Worm (Caenorhabditis elegans) whole organism, L3 larva: Measurements from ENCODE around the gene R148.3.

Source experiments
- R02D3.7 ChIP-seq: fragments of 150-350 bp; optimal IDR thresholded peaks from 2 replicates; lab custom pipeline; 2014; ENCODE audit warnings: missing biosample characterization, missing genetic modification characterization
- ZK546.5 ChIP-seq: sonication (generic microtip); optimal IDR thresholded peaks from 2 replicates; lab custom pipeline; 2017; ENCODE audit warnings: missing biosample characterization, missing genetic modification characterization
- aly-2 ChIP-seq: fragments of 150-350 bp; optimal IDR thresholded peaks from 2 replicates; lab custom pipeline; 2014; ENCODE audit warnings: missing biosample characterization, missing genetic modification characterization
- ama-1 ChIP-seq: fragments of 150-350 bp; optimal IDR thresholded peaks from 2 replicates; lab custom pipeline; 2018
- ceh-16 ChIP-seq: sonication (generic microtip); optimal IDR thresholded peaks from 2 replicates; lab custom pipeline; 2017; ENCODE audit warnings: missing biosample characterization, missing genetic modification characterization
- ceh-28 ChIP-seq: fragments of 150-350 bp; optimal IDR thresholded peaks from 2 replicates; lab custom pipeline; 2014; ENCODE audit warnings: missing biosample characterization, missing genetic modification reagents, missing genetic modification characterization
- ceh-82 ChIP-seq: fragments of 150-350 bp; optimal IDR thresholded peaks from 2 replicates; lab custom pipeline; 2014; ENCODE audit warnings: missing biosample characterization, missing genetic modification characterization
- ceh-9 ChIP-seq: sonication (generic microtip); optimal IDR thresholded peaks from 2 replicates; lab custom pipeline; 2018; ENCODE audit warnings: missing biosample characterization, missing genetic modification characterization
- daf-12 ChIP-seq: fragments of 150-350 bp; optimal IDR thresholded peaks from 2 replicates; lab custom pipeline; 2014; ENCODE audit warnings: missing biosample characterization, missing genetic modification reagents, missing genetic modification characterization
- egl-27 ChIP-seq: sonication (generic microtip); optimal IDR thresholded peaks from 4 replicates; lab custom pipeline; 2017; ENCODE audit warnings: missing biosample characterization, missing genetic modification reagents, missing genetic modification characterization
- egl-5 ChIP-seq: fragments of 150-350 bp; optimal IDR thresholded peaks from 2 replicates; lab custom pipeline; 2017; ENCODE audit warnings: missing biosample characterization, missing genetic modification reagents, missing genetic modification characterization, inconsistent platforms
- elt-1 ChIP-seq: fragments of 150-350 bp; optimal IDR thresholded peaks from 2 replicates; lab custom pipeline; 2014; ENCODE audit warnings: missing biosample characterization, missing genetic modification characterization
- elt-3 ChIP-seq, 3 experiments: fragments of 150-350 bp in 1 of 3; sonication (generic microtip) in 2 of 3; optimal IDR thresholded peaks; 2 replicates in 2 of 3; 4 replicates in 1 of 3; lab custom pipeline; 2014 to 2017; ENCODE audit warnings: missing biosample characterization in 3 of 3, missing genetic modification characterization in 3 of 3
- fkh-10 ChIP-seq: sonication (generic microtip); optimal IDR thresholded peaks from 2 replicates; lab custom pipeline; 2017; ENCODE audit warnings: missing biosample characterization, missing genetic modification reagents, missing genetic modification characterization
- fkh-2 ChIP-seq: fragments of 150-350 bp; optimal IDR thresholded peaks from 2 replicates; lab custom pipeline; 2014; ENCODE audit warnings: missing biosample characterization, missing genetic modification reagents, missing genetic modification characterization
- fos-1 ChIP-seq: fragments of 150-350 bp; optimal IDR thresholded peaks from 2 replicates; lab custom pipeline; 2014; ENCODE audit warnings: missing biosample characterization, missing genetic modification characterization
- hmg-11 ChIP-seq: sonication (generic microtip); optimal IDR thresholded peaks from 2 replicates; lab custom pipeline; 2016; ENCODE audit warnings: missing genetic modification characterization, missing compliant biosample characterization
- lin-15B ChIP-seq: fragments of 150-350 bp; optimal IDR thresholded peaks from 2 replicates; lab custom pipeline; 2014; ENCODE audit warnings: missing biosample characterization, missing genetic modification characterization
- lin-39 ChIP-seq: fragments of 150-350 bp; optimal IDR thresholded peaks from 2 replicates; lab custom pipeline; 2018; ENCODE audit warnings: missing biosample characterization, missing genetic modification reagents, missing genetic modification characterization
- lsy-12 ChIP-seq: sonication (generic microtip); optimal IDR thresholded peaks from 2 replicates; lab custom pipeline; 2016; ENCODE audit warnings: mild to moderate bottlenecking, missing genetic modification characterization, missing compliant biosample characterization
- mdl-1 ChIP-seq: fragments of 150-350 bp; optimal IDR thresholded peaks from 2 replicates; lab custom pipeline; 2014; ENCODE audit warnings: missing biosample characterization, missing genetic modification characterization
- nfya-1 ChIP-seq: sonication (generic microtip); optimal IDR thresholded peaks from 2 replicates; lab custom pipeline; 2017; ENCODE audit warnings: missing genetic modification characterization, mild to moderate bottlenecking, missing compliant biosample characterization, antibody characterized with exemption, moderate library complexity; ENCODE audit not compliant: insufficient read depth
- nhr-11 ChIP-seq: fragments of 150-350 bp; optimal IDR thresholded peaks from 2 replicates; lab custom pipeline; 2014; ENCODE audit warnings: missing biosample characterization, missing genetic modification characterization
- nhr-12 ChIP-seq: fragments of 150-350 bp; optimal IDR thresholded peaks from 2 replicates; lab custom pipeline; 2014; ENCODE audit warnings: missing biosample characterization, missing genetic modification characterization
- nhr-23 ChIP-seq: fragments of 150-350 bp; optimal IDR thresholded peaks from 2 replicates; lab custom pipeline; 2014; ENCODE audit warnings: missing biosample characterization, missing genetic modification reagents, missing genetic modification characterization
- nhr-237 ChIP-seq: fragments of 150-350 bp; optimal IDR thresholded peaks from 2 replicates; lab custom pipeline; 2014; ENCODE audit warnings: missing biosample characterization, missing genetic modification characterization
- nhr-25 ChIP-seq: sonication (generic microtip); optimal IDR thresholded peaks from 2 replicates; lab custom pipeline; 2017; ENCODE audit warnings: missing biosample characterization, missing genetic modification characterization
- nhr-28 ChIP-seq: fragments of 150-350 bp; optimal IDR thresholded peaks from 2 replicates; lab custom pipeline; 2014; ENCODE audit warnings: missing biosample characterization, missing genetic modification characterization
- nhr-43 ChIP-seq: sonication (generic microtip); optimal IDR thresholded peaks from 2 replicates; lab custom pipeline; 2016; ENCODE audit warnings: mild to moderate bottlenecking, missing genetic modification characterization, missing compliant biosample characterization; ENCODE audit not compliant: poor library complexity, severe bottlenecking
- nhr-76 ChIP-seq: fragments of 150-350 bp; sonication (generic microtip); optimal IDR thresholded peaks from 5 replicates; lab custom pipeline; 2014; ENCODE audit warnings: missing biosample characterization, missing genetic modification characterization
- nhr-77 ChIP-seq: fragments of 150-350 bp; optimal IDR thresholded peaks from 2 replicates; lab custom pipeline; 2014; ENCODE audit warnings: missing biosample characterization, missing genetic modification characterization
- pha-4 ChIP-seq: fragments of 150-350 bp; optimal IDR thresholded peaks from 2 replicates; lab custom pipeline; 2014; ENCODE audit warnings: missing biosample characterization, missing genetic modification reagents, missing genetic modification characterization
- pqm-1 ChIP-seq: fragments of 150-350 bp; optimal IDR thresholded peaks from 2 replicates; lab custom pipeline; 2017; ENCODE audit warnings: missing biosample characterization, missing genetic modification characterization, inconsistent platforms
- sea-2 ChIP-seq: fragments of 150-350 bp; sonication (generic microtip); optimal IDR thresholded peaks from 4 replicates; lab custom pipeline; 2014; ENCODE audit warnings: missing biosample characterization, missing genetic modification reagents, missing genetic modification characterization
- skn-1 ChIP-seq: fragments of 150-350 bp; optimal IDR thresholded peaks from 2 replicates; lab custom pipeline; 2014; ENCODE audit warnings: missing biosample characterization, missing genetic modification characterization
- tbx-2 ChIP-seq: sonication (generic microtip); optimal IDR thresholded peaks from 2 replicates; lab custom pipeline; 2016; ENCODE audit warnings: mild to moderate bottlenecking, missing genetic modification characterization, missing compliant biosample characterization
- unc-62 ChIP-seq: fragments of 150-350 bp; sonication (generic microtip); optimal IDR thresholded peaks from 4 replicates; lab custom pipeline; 2014; ENCODE audit warnings: missing biosample characterization, missing genetic modification reagents, missing genetic modification characterization
- zag-1 ChIP-seq: fragments of 150-350 bp; optimal IDR thresholded peaks from 2 replicates; lab custom pipeline; 2014; ENCODE audit warnings: missing biosample characterization, missing genetic modification characterization
- ztf-11 ChIP-seq: fragments of 150-350 bp; optimal IDR thresholded peaks from 2 replicates; lab custom pipeline; 2014; ENCODE audit warnings: missing biosample characterization, missing genetic modification characterization
- ztf-4 ChIP-seq: fragments of 150-350 bp; optimal IDR thresholded peaks from 2 replicates; lab custom pipeline; 2014; ENCODE audit warnings: missing biosample characterization, missing genetic modification characterization

Gene R148.3

ce11 chrIII:3200563-3200962 lies 25.4 kb downstream of the R148.3 start:
- TF ChIP-seq nfya-1 (tag; lab: Kevin White, UChicago) (peak; percentile 35), fkh-10 (GFP tag; lab: Kevin White, UChicago) (no peak), mdl-1 (no peak)

ce11 chrIII:3203589-3203988 lies 28.5 kb downstream of the R148.3 start:
- TF ChIP-seq elt-1 (tag; lab: Kevin White, UChicago) (no peak), nhr-11 (no peak), ceh-28 (tag; lab: Kevin White, UChicago) (no peak), zag-1 (no peak), tbx-2 (tag; lab: Kevin White, UChicago) (no peak)

ce11 chrIII:3219050-3219449 lies 43.9 kb downstream of the R148.3 start, which contains the start of gene frm-8:
frm-8 (minus strand) TSS chrIII:3219150.
- TF ChIP-seq nhr-237 (tag; lab: Kevin White, UChicago) = no peak
- TF ChIP-seq ztf-11 = no peak
- TF ChIP-seq nfya-1 (tag; lab: Kevin White, UChicago) = no peak
- no peak for TF ChIP-seq nhr-23 (tag; lab: Kevin White, UChicago)
- no peak for TF ChIP-seq tbx-2 (tag; lab: Kevin White, UChicago)
- no peak for TF ChIP-seq ztf-4 (tag; lab: Kevin White, UChicago)
- TF ChIP-seq fkh-10 (GFP tag; lab: Kevin White, UChicago) = no peak

ce11 chrIII:3220287-3220686 lies 45.2 kb downstream of the R148.3 start:
- TF ChIP-seq lsy-12 (tag; lab: Kevin White, UChicago) (no peak), R02D3.7 (tag; lab: Kevin White, UChicago) (no peak), elt-1 (tag; lab: Kevin White, UChicago) (no peak), sea-2 (GFP tag; lab: Kevin White, UChicago) (no peak), pqm-1 (no peak), ZK546.5 (tag; lab: Kevin White, UChicago) (no peak), ceh-16 (no peak), ama-1 (lab: Kevin White, UChicago) (no peak), ztf-4 (tag; lab: Kevin White, UChicago) (no peak), nfya-1 (tag; lab: Kevin White, UChicago) (peak; percentile 71), skn-1 (tag; lab: Kevin White, UChicago) (no peak), fos-1 (no peak), nhr-11 (no peak), fkh-2 (tag; lab: Kevin White, UChicago) (no peak), egl-27 (tag; lab: Kevin White, UChicago) (no peak), ceh-82 (tag; lab: Kevin White, UChicago) (no peak), zag-1 (no peak), nhr-28 (no peak), nhr-76 (tag; lab: Kevin White, UChicago) (no peak), daf-12 (no peak), tbx-2 (tag; lab: Kevin White, UChicago) (no peak), pha-4 (tag; lab: Kevin White, UChicago) (no peak), ceh-9 (tag; lab: Kevin White, UChicago) (no peak), hmg-11 (peak; percentile 78), mdl-1 (no peak), nhr-237 (tag; lab: Kevin White, UChicago) (no peak), lin-39 (peak; percentile 10), egl-5 (tag; lab: Kevin White, UChicago) (no peak), elt-3 (tag; optimal IDR thresholded peaks at IDR 0.05; lab: Kevin White, UChicago) (no peak), fkh-10 (GFP tag; lab: Kevin White, UChicago) (peak; percentile 39), ztf-11 (no peak)
- TF ChIP-seq, all 47 proteins: peak for 4

- TF ChIP-seq nhr-25 (tag; lab: Kevin White, UChicago) = no peak
- no peak for TF ChIP-seq ceh-28 (tag; lab: Kevin White, UChicago)
- no peak for TF ChIP-seq lin-15B (tag; lab: Kevin White, UChicago)
- no peak for TF ChIP-seq nhr-43
- TF ChIP-seq R02D3.7 (tag; lab: Kevin White, UChicago) = no peak
- no peak for TF ChIP-seq pqm-1
- TF ChIP-seq ceh-16 = no peak
- no peak for TF ChIP-seq mdl-1
- TF ChIP-seq daf-12 = no peak
- no peak for TF ChIP-seq sea-2 (GFP tag; lab: Kevin White, UChicago)
- TF ChIP-seq fos-1 = no peak
- TF ChIP-seq ztf-11 = no peak
- TF ChIP-seq lsy-12 (tag; lab: Kevin White, UChicago) = no peak
- no peak for TF ChIP-seq nhr-11
- no peak for TF ChIP-seq unc-62
- no peak for TF ChIP-seq nhr-237 (tag; lab: Kevin White, UChicago)
- no peak for TF ChIP-seq nhr-12 (tag; lab: Kevin White, UChicago)
- TF ChIP-seq egl-5 (tag; lab: Kevin White, UChicago) = no peak
- TF ChIP-seq nhr-77 (tag; lab: Kevin White, UChicago) = no peak
- no peak for TF ChIP-seq aly-2 (tag; lab: Kevin White, UChicago)
Measured at ce11 chrIII:3222707-3223106, 47.6 kb downstream of the R148.3 start.
